Worm (Caenorhabditis elegans): ENCODE data around the gene trmt-10C.2.

Gene trmt-10C.2

DNA sequence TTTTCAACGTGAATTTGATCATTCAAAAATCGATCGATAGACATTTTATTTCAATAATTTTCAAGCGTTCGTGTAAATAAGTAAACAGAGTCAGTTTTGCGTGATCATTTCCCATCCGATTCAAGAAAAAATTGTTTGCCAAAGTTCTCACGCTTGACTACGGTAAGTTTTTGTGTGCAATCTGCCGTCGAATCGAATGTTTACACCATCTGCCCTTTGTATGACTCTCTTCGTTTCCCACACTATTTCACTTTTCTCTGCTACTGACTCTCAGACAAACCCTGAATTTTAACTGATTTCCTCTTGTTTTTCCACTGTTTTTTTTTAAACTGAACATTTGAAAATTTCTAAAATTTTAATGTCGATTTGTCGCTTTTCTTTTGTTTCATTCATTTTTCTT, 1.3 kb upstream of the trmt-10C.2 start (continued):
- TF ChIP-seq mab-9 (GFP tag; IDR thresholded peaks at IDR 0.05) (peak; percentile 54), lsy-2 (tag; optimal IDR thresholded peaks at IDR 0.05) (peak; percentile 98 to 99), hlh-17 (GFP tag; optimal IDR thresholded peaks at IDR 0.05; ENCODE audit: borderline replicate concordance) (no peak), pag-3 (tag; optimal IDR thresholded peaks at IDR 0.05; ENCODE audit: borderline replicate concordance, insufficient read depth) (peak; percentile 49), lin-14 (GFP tag; optimal IDR thresholded peaks at IDR 0.05) (peak; percentile 91), unc-130 (tag; optimal IDR thresholded peaks at IDR 0.05) (peak; percentile 69), sptf-1 (tag; optimal IDR thresholded peaks at IDR 0.05) (no peak), lin-39 (tag; optimal IDR thresholded peaks at IDR 0.05) (peak; percentile 33), egl-27 (tag; optimal IDR thresholded peaks at IDR 0.05) (peak in 1 of 2 experiments; percentile 21), fkh-8 (tag; optimal IDR thresholded peaks at IDR 0.05) (peak; percentile 81), ztf-11 (tag; optimal IDR thresholded peaks at IDR 0.05) (peak in 1 of 2 experiments; percentile 40), fos-1 (tag; optimal IDR thresholded peaks at IDR 0.05) (peak; percentile 87), pax-3 (tag; optimal IDR thresholded peaks at IDR 0.05) (peak; percentile 30), C16A3.4 (tag; optimal IDR thresholded peaks at IDR 0.05) (peak; percentile 94), nhr-76 (tag; optimal IDR thresholded peaks at IDR 0.05) (no peak), nhr-90 (tag; optimal IDR thresholded peaks at IDR 0.05; ENCODE audit: poor library complexity) (peak; percentile 83), ets-5 (GFP tag; IDR thresholded peaks at IDR 0.05) (no peak), elt-2 (tag; optimal IDR thresholded peaks at IDR 0.05) (peak; percentile 39), aha-1 (tag; optimal IDR thresholded peaks at IDR 0.05) (no peak), nhr-85 (tag) (peak; percentile 94), unc-62 (GFP tag; optimal IDR thresholded peaks at IDR 0.05) (no peak), isw-1 (GFP tag; IDR thresholded peaks at IDR 0.05) (peak; percentile 77), lir-3 (tag; optimal IDR thresholded peaks at IDR 0.05; ENCODE audit: poor library complexity) (peak; percentile 51), unc-86 (tag; optimal IDR thresholded peaks at IDR 0.05) (peak; percentile 78), ceh-88 (GFP tag; IDR thresholded peaks at IDR 0.05) (no peak), lin-13 (GFP tag; optimal IDR thresholded peaks at IDR 0.05) (peak; percentile 90), ceh-90 (tag; optimal IDR thresholded peaks at IDR 0.05) (peak; percentile 21), rnt-1 (tag; optimal IDR thresholded peaks at IDR 0.05) (peak; percentile 93), lin-15B (tag; optimal IDR thresholded peaks at IDR 0.05) (peak; percentile 51), sox-4 (tag; optimal IDR thresholded peaks at IDR 0.05) (no peak), fkh-4 (tag; optimal IDR thresholded peaks at IDR 0.05; ENCODE audit: borderline replicate concordance) (peak; percentile 44), ceh-63 (GFP tag; optimal IDR thresholded peaks at IDR 0.05) (no peak), unc-30 (tag; optimal IDR thresholded peaks at IDR 0.05) (no peak), efl-1 (optimal IDR thresholded peaks at IDR 0.05) (peak; percentile 85 to 86), efl-1 (GFP tag; optimal IDR thresholded peaks at IDR 0.05 in 1 of 2) (peak; percentile 75 to 97), ces-1 (GFP tag; optimal IDR thresholded peaks at IDR 0.05) (no peak), ceh-8 (GFP tag; optimal IDR thresholded peaks at IDR 0.05) (peak; percentile 39), mef-2 (tag; optimal IDR thresholded peaks at IDR 0.05) (no peak), F16B12.6 (tag; optimal IDR thresholded peaks at IDR 0.05) (peak; percentile 97), nhr-28 (tag; optimal IDR thresholded peaks at IDR 0.05) (no peak), lin-35 (GFP tag; optimal IDR thresholded peaks at IDR 0.05) (peak; percentile 84 to 87), nhr-47 (tag; optimal IDR thresholded peaks at IDR 0.05) (peak; percentile 90), aly-2 (tag; optimal IDR thresholded peaks at IDR 0.05) (peak; percentile 88), elt-3 (tag; optimal IDR thresholded peaks at IDR 0.05) (peak in 3 of 6 experiments; percentile 25 to 68 (median 64)), skn-1 (tag; optimal IDR thresholded peaks at IDR 0.05) (peak; percentile 66), egl-13 (tag; optimal IDR thresholded peaks at IDR 0.05) (no peak), jun-1 (tag; optimal IDR thresholded peaks at IDR 0.05) (peak; percentile 64), grh-1 (GFP tag; IDR thresholded peaks at IDR 0.05) (peak; percentile 55; the same call in 1 of the 2 replicates), mep-1 (tag; optimal IDR thresholded peaks at IDR 0.05) (peak; percentile 89), ama-1 (optimal IDR thresholded peaks at IDR 0.05) (peak; percentile 44), sup-37 (GFP tag; optimal IDR thresholded peaks at IDR 0.05) (peak; percentile 74), nhr-237 (tag; optimal IDR thresholded peaks at IDR 0.05) (peak; percentile 52), nhr-71 (tag; optimal IDR thresholded peaks at IDR 0.05) (peak; percentile 93)
